Worm (Caenorhabditis elegans) whole organism, young adult: ENCODE data around the gene oac-31.

Experiments used
- B0019.2 ChIP-seq: fragments of 200-800 bp; sonication (Bioruptor generic); conservative IDR thresholded peaks from 2 replicates; pipeline ENCODE4 v1.3.6; 2022; ENCODE audit warnings: missing genetic modification reagents, missing genetic modification characterization, missing compliant biosample characterization
- B0261.1 ChIP-seq: sonication (generic microtip); optimal IDR thresholded peaks from 2 replicates; lab custom pipeline; 2016; ENCODE audit warnings: mild to moderate bottlenecking, missing genetic modification characterization, moderate library complexity, missing compliant biosample characterization
- B0336.3 ChIP-seq: fragments of 200-800 bp; sonication (Bioruptor generic); IDR thresholded peaks from 2 replicates; pipeline ENCODE4 v1.3.6; 2022; ENCODE audit warnings: missing genetic modification characterization, missing compliant biosample characterization
- K11D2.4 ChIP-seq: fragments of 200-800 bp; sonication (Bioruptor generic); IDR thresholded peaks from 2 replicates; pipeline ENCODE4 v1.3.6; 2022; ENCODE audit warnings: missing genetic modification reagents, missing genetic modification characterization, missing compliant biosample characterization
- T07F8.4 ChIP-seq: sonication (generic microtip); optimal IDR thresholded peaks from 2 replicates; lab custom pipeline; 2016; ENCODE audit warnings: mild to moderate bottlenecking, missing genetic modification characterization, moderate library complexity, missing compliant biosample characterization
- T26A5.8 ChIP-seq: sonication (generic microtip); optimal IDR thresholded peaks from 2 replicates; lab custom pipeline; 2016; ENCODE audit warnings: missing genetic modification characterization, missing compliant biosample characterization
- Y53G8AR.9 ChIP-seq: fragments of 200-800 bp; sonication (Bioruptor generic); conservative IDR thresholded peaks from 2 replicates; pipeline ENCODE4 v1.3.6; 2022; ENCODE audit warnings: missing genetic modification reagents, missing genetic modification characterization, missing compliant biosample characterization
- Y56A3A.18 ChIP-seq: fragments of 200-800 bp; sonication (Bioruptor generic); IDR thresholded peaks from 2 replicates; pipeline ENCODE4 v1.3.6; 2022; ENCODE audit warnings: missing genetic modification reagents, missing genetic modification characterization, missing compliant biosample characterization
- Y79H2A.3 ChIP-seq: fragments of 200-800 bp; sonication (Bioruptor generic); conservative IDR thresholded peaks from 2 replicates; pipeline ENCODE4 v1.3.6; 2022; ENCODE audit warnings: missing genetic modification reagents, missing genetic modification characterization, missing compliant biosample characterization
- ZK185.1 ChIP-seq: sonication (generic microtip); optimal IDR thresholded peaks from 2 replicates; lab custom pipeline; 2016; ENCODE audit warnings: mild to moderate bottlenecking, missing genetic modification characterization, missing compliant biosample characterization; ENCODE audit not compliant: poor library complexity, severe bottlenecking
- akir-1 ChIP-seq: fragments of 200-800 bp; sonication (Bioruptor generic); optimal IDR thresholded peaks from 2 replicates; lab custom pipeline; 2018; ENCODE audit warnings: mild to moderate bottlenecking, missing genetic modification characterization, moderate library complexity, missing compliant biosample characterization
- bed-1 ChIP-seq: fragments of 200-800 bp; sonication (Bioruptor generic); IDR thresholded peaks from 2 replicates; pipeline ENCODE4 v1.3.6; 2022; ENCODE audit warnings: missing genetic modification reagents, missing genetic modification characterization, missing compliant biosample characterization
- bed-2 ChIP-seq: fragments of 200-800 bp; sonication (Bioruptor generic); IDR thresholded peaks from 2 replicates; pipeline ENCODE4 v1.3.6; 2022; ENCODE audit warnings: missing genetic modification reagents, missing genetic modification characterization, missing compliant biosample characterization
- cebp-1 ChIP-seq, 2 experiments: fragments of 200-800 bp in 1 of 2; sonication (Bioruptor generic) in 1 of 2; sonication (generic microtip) in 1 of 2; IDR thresholded peaks in 1 of 2; optimal IDR thresholded peaks in 1 of 2; 2 replicates each; pipeline versions ENCODE4 v1.3.6 to Lab custom; 2017 to 2022; ENCODE audit warnings: missing compliant biosample characterization in 2 of 2, missing genetic modification characterization in 2 of 2, mild to moderate bottlenecking in 1 of 2, missing genetic modification reagents in 1 of 2, moderate library complexity in 1 of 2
- ceh-58 ChIP-seq: fragments of 200-800 bp; sonication (Bioruptor generic); IDR thresholded peaks from 2 replicates; pipeline ENCODE4 v1.3.6; 2022; ENCODE audit warnings: missing genetic modification characterization, missing compliant biosample characterization
- ceh-91 ChIP-seq: fragments of 200-800 bp; sonication (Bioruptor generic); IDR thresholded peaks from 2 replicates; pipeline ENCODE4 v1.3.6; 2022; ENCODE audit warnings: missing genetic modification reagents, missing genetic modification characterization, missing compliant biosample characterization
- chd-7 ChIP-seq: sonication (generic microtip); optimal IDR thresholded peaks from 2 replicates; lab custom pipeline; 2016; ENCODE audit warnings: mild to moderate bottlenecking, missing genetic modification characterization, moderate library complexity, missing compliant biosample characterization
- ets-4 ChIP-seq: fragments of 200-800 bp; sonication (Bioruptor generic); optimal IDR thresholded peaks from 2 replicates; lab custom pipeline; 2018; ENCODE audit warnings: mild to moderate bottlenecking, missing genetic modification characterization, missing compliant biosample characterization
- lin-26 ChIP-seq: fragments of 200-800 bp; sonication (Bioruptor generic); IDR thresholded peaks from 2 replicates; pipeline ENCODE4 v1.3.6; 2022; ENCODE audit warnings: missing genetic modification reagents, missing genetic modification characterization, missing compliant biosample characterization
- lin-40 ChIP-seq: sonication (generic microtip); optimal IDR thresholded peaks from 2 replicates; lab custom pipeline; 2016; ENCODE audit warnings: missing genetic modification characterization, mild to moderate bottlenecking, missing compliant biosample characterization, missing genotype, missing genetic modification reagents
- lsy-27 ChIP-seq: sonication (generic microtip); optimal IDR thresholded peaks from 2 replicates; lab custom pipeline; 2017; ENCODE audit warnings: missing genetic modification characterization, mild to moderate bottlenecking, missing compliant biosample characterization, antibody characterized with exemption, missing genotype, borderline replicate concordance; ENCODE audit not compliant: insufficient read depth
- mel-28 ChIP-seq: sonication (generic microtip); optimal IDR thresholded peaks from 2 replicates; lab custom pipeline; 2016; ENCODE audit warnings: borderline replicate concordance, mild to moderate bottlenecking, missing genetic modification characterization, missing compliant biosample characterization
- nfyb-1 ChIP-seq: fragments of 200-800 bp; sonication (Bioruptor generic); IDR thresholded peaks from 2 replicates; pipeline ENCODE4 v1.3.6; 2022; ENCODE audit warnings: missing genetic modification reagents, missing genetic modification characterization, missing compliant biosample characterization
- nhr-80 ChIP-seq: sonication (generic microtip); optimal IDR thresholded peaks from 2 replicates; lab custom pipeline; 2016; ENCODE audit warnings: missing genetic modification characterization, missing compliant biosample characterization
- snpc-1.1 ChIP-seq: sonication (generic microtip); optimal IDR thresholded peaks from 2 replicates; lab custom pipeline; 2017; ENCODE audit warnings: missing genetic modification characterization, mild to moderate bottlenecking, missing compliant biosample characterization, antibody characterized with exemption, moderate library complexity, missing genotype, missing genetic modification reagents; ENCODE audit not compliant: insufficient read depth
- snpc-4 ChIP-seq, 5 experiments: fragments of 150-350 bp in 1 of 5; sonication (generic microtip) in 4 of 5; optimal IDR thresholded peaks; 2 replicates each; lab custom pipeline; 2014 to 2018; ENCODE audit warnings: missing genetic modification characterization in 5 of 5, missing biosample characterization in 3 of 5, antibody characterized with exemption in 2 of 5, mild to moderate bottlenecking in 2 of 5, missing compliant biosample characterization in 2 of 5, missing genotype in 2 of 5, moderate library complexity in 2 of 5, missing genetic modification reagents in 1 of 5
- tbp1 ChIP-seq: fragments of 200-800 bp; sonication (Bioruptor generic); optimal IDR thresholded peaks from 2 replicates; lab custom pipeline; 2018; ENCODE audit warnings: mild to moderate bottlenecking, missing genetic modification characterization, missing compliant biosample characterization
- zfh-2 ChIP-seq: fragments of 200-800 bp; sonication (Bioruptor generic); conservative IDR thresholded peaks from 2 replicates; pipeline ENCODE4 v1.3.6; 2022; ENCODE audit warnings: missing genetic modification reagents, missing genetic modification characterization, missing compliant biosample characterization
- ztf-22 ChIP-seq: fragments of 200-800 bp; sonication (Bioruptor generic); optimal IDR thresholded peaks from 2 replicates; lab custom pipeline; 2018; ENCODE audit warnings: mild to moderate bottlenecking, missing genetic modification characterization, moderate library complexity, missing compliant biosample characterization

Gene oac-31

DNA sequence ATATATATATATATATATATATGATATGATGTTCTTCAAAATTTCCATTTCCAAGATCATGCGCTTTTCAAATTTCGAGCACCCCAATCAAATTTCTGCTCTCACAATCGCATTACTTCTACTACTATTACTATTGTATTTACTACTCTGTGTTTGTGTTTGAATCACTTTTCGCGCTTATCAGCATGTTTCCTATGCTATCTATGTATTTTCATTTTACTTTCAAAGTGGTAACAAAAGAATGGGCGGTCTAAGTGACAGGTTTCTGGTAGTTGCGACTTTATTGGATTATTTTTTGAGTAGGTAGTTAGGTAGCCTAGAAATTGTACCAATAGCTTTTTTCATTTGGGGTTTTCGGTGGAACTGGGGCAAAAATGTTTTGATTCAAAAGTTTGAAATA, 16.4 kb upstream of the oac-31 start:
- no peak for TF ChIP-seq ZK185.1 (tag; lab: Kevin White, UChicago)
- no peak for TF ChIP-seq nfyb-1 (GFP tag; lab: Robert Waterston, UW)
- TF ChIP-seq ceh-58 (GFP tag; lab: Robert Waterston, UW), result no peak
- no peak for TF ChIP-seq Y56A3A.18 (GFP tag; lab: Robert Waterston, UW)

ce11 chrV:1555072-1555471, 13.4 kb upstream of the oac-31 start:
- no peak for TF ChIP-seq bed-2 (GFP tag; lab: Robert Waterston, UW)
- TF ChIP-seq ceh-91 (GFP tag; lab: Robert Waterston, UW), result no peak

DNA sequence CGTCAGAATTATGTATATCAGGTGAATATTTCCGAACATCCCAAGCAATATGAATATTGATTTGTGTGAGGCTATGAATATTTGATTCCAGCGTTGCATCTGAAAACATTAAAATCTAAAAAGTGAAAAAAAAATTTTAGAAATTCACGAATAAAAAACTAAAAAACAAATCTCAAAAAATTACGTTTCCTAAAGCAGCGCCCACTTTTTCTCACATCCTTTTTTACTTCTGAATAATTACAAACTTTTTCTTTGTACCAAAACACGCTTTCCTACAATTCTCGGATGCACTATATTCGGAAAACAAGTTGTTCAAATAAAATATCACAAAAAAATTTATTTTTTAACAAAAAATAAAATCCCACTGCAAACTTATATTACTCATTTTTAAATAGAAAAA, 11.3 kb upstream of the oac-31 start, which contains the start of gene srsx-8:
TSS of gene srsx-8 (minus strand) at position 101 of the 400 bp plus-strand sequence.
- TF ChIP-seq bed-1 (no peak), akir-1 (no peak)

DNA sequence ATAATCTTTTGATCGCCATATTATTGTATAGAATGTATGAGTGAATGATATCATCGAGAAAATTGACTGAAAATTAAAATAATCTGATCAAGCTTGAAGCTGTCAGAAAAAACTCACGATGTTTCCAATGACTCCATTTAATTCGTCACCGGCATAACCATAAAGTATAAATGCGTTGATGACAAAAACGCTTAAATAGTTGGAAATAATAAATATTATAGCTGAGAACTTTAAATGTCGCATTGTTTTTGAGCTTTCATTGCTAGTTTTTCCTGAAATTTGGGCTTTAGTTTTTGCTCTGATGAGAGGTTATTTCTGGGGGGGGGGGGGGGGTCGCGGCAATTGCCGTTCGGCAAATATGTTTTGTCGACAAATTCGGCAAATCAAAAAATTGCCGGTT, 9.5 kb upstream of the oac-31 start:
- TF ChIP-seq ztf-22 (GFP tag; lab: Kevin White, UChicago) (no peak), tbp1 (no peak), T07F8.4 (tag; lab: Kevin White, UChicago) (no peak), lin-40 (no peak), ets-4 (no peak)

- TF ChIP-seq snpc-1.1 (tag; lab: Kevin White, UChicago) (peak; percentile 41), nhr-80 (tag; lab: Kevin White, UChicago) (no peak), snpc-4 (GFP tag; optimal IDR thresholded peaks at IDR 0.05; lab: Kevin White, UChicago) (no peak), snpc-4 (tag; optimal IDR thresholded peaks at IDR 0.05; lab: Kevin White, UChicago) (peak in 3 of 4 experiments; percentile 37 to 87 (median 84)), lsy-27 (tag; lab: Kevin White, UChicago) (no peak), Y79H2A.3 (GFP tag; lab: Robert Waterston, UW) (no peak), lin-26 (no peak), T26A5.8 (no peak), bed-1 (no peak)
These were observed 9.0 kb upstream of the oac-31 start for ce11 chrV:1550697-1551096.

DNA sequence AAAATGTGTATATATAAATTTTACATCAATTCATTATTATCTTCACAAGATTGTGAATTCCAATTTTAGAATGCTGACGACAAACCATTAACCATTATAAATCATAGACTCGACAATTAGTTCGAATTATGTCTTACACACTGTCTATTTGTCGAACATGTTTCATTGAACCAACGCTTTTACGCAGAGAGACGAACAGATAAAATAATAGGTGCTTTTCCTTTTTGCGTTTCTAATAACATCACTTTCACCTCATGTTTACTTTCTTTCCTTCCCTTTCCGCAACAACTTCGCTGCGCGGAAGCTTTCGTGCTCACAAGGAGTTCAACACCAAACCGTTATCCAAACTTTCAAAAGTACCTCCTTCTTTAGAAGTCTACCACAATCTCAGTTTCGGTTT, 6.2 kb upstream of the oac-31 start, which contains the start of gene F52F10.2:
TSS of gene F52F10.2 (plus strand) at position 301 of the 400 bp plus-strand sequence.
- TF ChIP-seq B0336.3 (GFP tag; lab: Robert Waterston, UW) (no peak), T26A5.8 (no peak), Y53G8AR.9 (GFP tag; lab: Robert Waterston, UW) (no peak), K11D2.4 (GFP tag; lab: Robert Waterston, UW) (no peak), lin-40 (no peak), cebp-1 (GFP tag; IDR thresholded peaks at IDR 0.05; lab: Robert Waterston, UW) (no peak), cebp-1 (tag; optimal IDR thresholded peaks at IDR 0.05; lab: Kevin White, UChicago) (no peak), chd-7 (tag; lab: Kevin White, UChicago) (no peak), zfh-2 (GFP tag; lab: Robert Waterston, UW) (no peak), B0019.2 (no peak), B0261.1 (no peak), mel-28 (tag; lab: Kevin White, UChicago) (no peak)
